Worm (Caenorhabditis elegans) whole organism, L3 larva: ENCODE data around the gene frpr-18.

Experiments
- R02D3.7 ChIP-seq: fragments of 150-350 bp; optimal IDR thresholded peaks from 2 replicates; lab custom pipeline; 2014; ENCODE audit warnings: missing biosample characterization, missing genetic modification characterization
- aly-2 ChIP-seq: fragments of 150-350 bp; optimal IDR thresholded peaks from 2 replicates; lab custom pipeline; 2014; ENCODE audit warnings: missing biosample characterization, missing genetic modification characterization
- ama-1 ChIP-seq: fragments of 150-350 bp; optimal IDR thresholded peaks from 2 replicates; lab custom pipeline; 2018
- eor-1 ChIP-seq, 2 experiments: fragments of 150-350 bp; optimal IDR thresholded peaks; 2 replicates each; lab custom pipeline; 2014 to 2018; ENCODE audit warnings: missing biosample characterization in 2 of 2, missing genetic modification characterization in 2 of 2
- jun-1 ChIP-seq: fragments of 150-350 bp; optimal IDR thresholded peaks from 2 replicates; lab custom pipeline; 2014; ENCODE audit warnings: missing biosample characterization, missing genetic modification reagents, missing genetic modification characterization
- mdl-1 ChIP-seq: fragments of 150-350 bp; optimal IDR thresholded peaks from 2 replicates; lab custom pipeline; 2014; ENCODE audit warnings: missing biosample characterization, missing genetic modification characterization
- nhr-28 ChIP-seq: fragments of 150-350 bp; optimal IDR thresholded peaks from 2 replicates; lab custom pipeline; 2014; ENCODE audit warnings: missing biosample characterization, missing genetic modification characterization
- pha-4 ChIP-seq: fragments of 150-350 bp; optimal IDR thresholded peaks from 2 replicates; lab custom pipeline; 2014; ENCODE audit warnings: missing biosample characterization, missing genetic modification reagents, missing genetic modification characterization
- snpc-4 ChIP-seq: fragments of 150-350 bp; optimal IDR thresholded peaks from 2 replicates; lab custom pipeline; 2014; ENCODE audit warnings: missing biosample characterization, missing genetic modification characterization
- ztf-4 ChIP-seq: fragments of 150-350 bp; optimal IDR thresholded peaks from 2 replicates; lab custom pipeline; 2014; ENCODE audit warnings: missing biosample characterization, missing genetic modification characterization

ce11 chrV:6893681-6894080 is 23.6 kb downstream of the frpr-18 start:
- no peak for TF ChIP-seq ztf-4 (tag; lab: Kevin White, UChicago)
- no peak for TF ChIP-seq R02D3.7
- no peak for TF ChIP-seq aly-2
- no peak for TF ChIP-seq nhr-28 (tag; lab: Kevin White, UChicago)
- TF ChIP-seq snpc-4, result no peak
- TF ChIP-seq ama-1 (lab: Kevin White, UChicago), result no peak
- TF ChIP-seq mdl-1 (tag; lab: Kevin White, UChicago), result no peak
- TF ChIP-seq pha-4 (tag; lab: Kevin White, UChicago), result no peak
- no peak for TF ChIP-seq eor-1 (tag; optimal IDR thresholded peaks at IDR 0.05; lab: Kevin White, UChicago)
- TF ChIP-seq jun-1 (tag; lab: Kevin White, UChicago), result no peak
